Worm (Caenorhabditis elegans): Measurements from ENCODE around the gene lin-14.

The lin-14 gene

ce11 chrX:11465215-11465614, at the start of gene lin-14:
TSS of gene lin-14 (plus strand) at chrX:11465560.
- TF ChIP-seq ceh-82 (tag; optimal IDR thresholded peaks at IDR 0.05) (no peak), ama-1 (optimal IDR thresholded peaks at IDR 0.05) (no peak), pqm-1 (tag; optimal IDR thresholded peaks at IDR 0.05) (no peak), daf-12 (tag; optimal IDR thresholded peaks at IDR 0.05) (peak; percentile 23), lsy-12 (tag; optimal IDR thresholded peaks at IDR 0.05) (peak; percentile 49), ztf-4 (tag; optimal IDR thresholded peaks at IDR 0.05) (no peak), lin-39 (tag; optimal IDR thresholded peaks at IDR 0.05) (peak; percentile 87), nhr-67 (tag; optimal IDR thresholded peaks at IDR 0.05) (no peak), jun-1 (tag; optimal IDR thresholded peaks at IDR 0.05) (peak; percentile 63), nhr-11 (tag; optimal IDR thresholded peaks at IDR 0.05) (no peak), unc-39 (tag; optimal IDR thresholded peaks at IDR 0.05) (no peak), lin-15B (tag; optimal IDR thresholded peaks at IDR 0.05) (no peak), fkh-2 (tag; optimal IDR thresholded peaks at IDR 0.05) (no peak), nhr-77 (tag; optimal IDR thresholded peaks at IDR 0.05) (no peak), nhr-43 (tag; optimal IDR thresholded peaks at IDR 0.05; ENCODE audit: poor library complexity, severe bottlenecking) (peak; percentile 76), ceh-28 (tag; optimal IDR thresholded peaks at IDR 0.05) (peak; percentile 21), elt-2 (tag; optimal IDR thresholded peaks at IDR 0.05) (peak; percentile 69), nhr-12 (tag; optimal IDR thresholded peaks at IDR 0.05) (no peak), sea-2 (GFP tag; optimal IDR thresholded peaks at IDR 0.05) (no peak), hmg-11 (tag; optimal IDR thresholded peaks at IDR 0.05) (peak; percentile 85), nhr-28 (tag; optimal IDR thresholded peaks at IDR 0.05) (no peak), mml-1 (tag; optimal IDR thresholded peaks at IDR 0.05) (no peak), nfya-1 (tag; optimal IDR thresholded peaks at IDR 0.05; ENCODE audit: insufficient read depth) (peak; percentile 67), egl-5 (tag; optimal IDR thresholded peaks at IDR 0.05) (no peak), snpc-4 (tag; optimal IDR thresholded peaks at IDR 0.05) (peak; percentile 15), aly-2 (tag; optimal IDR thresholded peaks at IDR 0.05) (no peak), R02D3.7 (tag; optimal IDR thresholded peaks at IDR 0.05) (peak; percentile 32), elt-1 (tag; optimal IDR thresholded peaks at IDR 0.05) (no peak), unc-62 (GFP tag; optimal IDR thresholded peaks at IDR 0.05) (no peak), zag-1 (tag; optimal IDR thresholded peaks at IDR 0.05) (no peak), fos-1 (tag; optimal IDR thresholded peaks at IDR 0.05) (no peak), nhr-25 (tag; optimal IDR thresholded peaks at IDR 0.05) (peak; percentile 76), pha-4 (tag; optimal IDR thresholded peaks at IDR 0.05) (peak; percentile 75), ceh-9 (tag; optimal IDR thresholded peaks at IDR 0.05) (no peak), nhr-23 (tag; optimal IDR thresholded peaks at IDR 0.05) (peak; percentile 82), tbx-2 (tag; optimal IDR thresholded peaks at IDR 0.05) (peak; percentile 46), ceh-16 (tag; optimal IDR thresholded peaks at IDR 0.05) (no peak), fkh-10 (GFP tag; optimal IDR thresholded peaks at IDR 0.05) (no peak), eor-1 (tag; optimal IDR thresholded peaks at IDR 0.05) (no peak), mdl-1 (tag; optimal IDR thresholded peaks at IDR 0.05) (no peak), ZK546.5 (tag; optimal IDR thresholded peaks at IDR 0.05) (no peak), ztf-11 (tag; optimal IDR thresholded peaks at IDR 0.05) (no peak), elt-3 (tag; optimal IDR thresholded peaks at IDR 0.05) (no peak), nhr-237 (tag; optimal IDR thresholded peaks at IDR 0.05) (no peak), egl-27 (tag; optimal IDR thresholded peaks at IDR 0.05) (peak; percentile 5), nhr-76 (tag; optimal IDR thresholded peaks at IDR 0.05) (no peak), skn-1 (tag; optimal IDR thresholded peaks at IDR 0.05) (peak; percentile 41)

- no peak for TF ChIP-seq ceh-9 (tag; optimal IDR thresholded peaks at IDR 0.05)
- no peak for TF ChIP-seq skn-1 (tag; optimal IDR thresholded peaks at IDR 0.05)
- TF ChIP-seq eor-1 (tag; optimal IDR thresholded peaks at IDR 0.05) = no peak
- no peak for TF ChIP-seq ceh-16 (tag; optimal IDR thresholded peaks at IDR 0.05)
- TF ChIP-seq egl-5 (tag; optimal IDR thresholded peaks at IDR 0.05) = no peak
- TF ChIP-seq fkh-2 (tag; optimal IDR thresholded peaks at IDR 0.05) = no peak
- no peak for TF ChIP-seq lin-39 (tag; optimal IDR thresholded peaks at IDR 0.05)
- TF ChIP-seq snpc-4 (tag; optimal IDR thresholded peaks at IDR 0.05) = no peak
- no peak for TF ChIP-seq egl-27 (tag; optimal IDR thresholded peaks at IDR 0.05)
- TF ChIP-seq ztf-4 (tag; optimal IDR thresholded peaks at IDR 0.05) = no peak
- TF ChIP-seq elt-2 (tag; optimal IDR thresholded peaks at IDR 0.05) = peak; percentile 24
- no peak for TF ChIP-seq mml-1 (tag; optimal IDR thresholded peaks at IDR 0.05)
- TF ChIP-seq nhr-76 (tag; optimal IDR thresholded peaks at IDR 0.05) = no peak
- peak; percentile 10 for TF ChIP-seq pha-4 (tag; optimal IDR thresholded peaks at IDR 0.05)
These were observed 46.7 kb upstream of the lin-14 start, which contains the start of gene F46C3.2 for ce11 chrX:11418667-11419066. TSS of gene F46C3.2 (minus strand) at chrX:11418767.

Measured in whole organism, L3 larva.